Worm (Caenorhabditis elegans) whole organism, L3 larva: ENCODE measurements around the gene nop-1.

Source experiments
- ZK546.5 ChIP-seq: sonication (generic microtip); optimal IDR thresholded peaks from 2 replicates; lab custom pipeline; 2017; ENCODE audit warnings: missing biosample characterization, missing genetic modification characterization
- aly-2 ChIP-seq: fragments of 150-350 bp; optimal IDR thresholded peaks from 2 replicates; lab custom pipeline; 2014; ENCODE audit warnings: missing biosample characterization, missing genetic modification characterization
- ama-1 ChIP-seq: fragments of 150-350 bp; optimal IDR thresholded peaks from 2 replicates; lab custom pipeline; 2018
- ceh-16 ChIP-seq: sonication (generic microtip); optimal IDR thresholded peaks from 2 replicates; lab custom pipeline; 2017; ENCODE audit warnings: missing biosample characterization, missing genetic modification characterization
- ceh-28 ChIP-seq: fragments of 150-350 bp; optimal IDR thresholded peaks from 2 replicates; lab custom pipeline; 2014; ENCODE audit warnings: missing biosample characterization, missing genetic modification reagents, missing genetic modification characterization
- ceh-82 ChIP-seq: fragments of 150-350 bp; optimal IDR thresholded peaks from 2 replicates; lab custom pipeline; 2014; ENCODE audit warnings: missing biosample characterization, missing genetic modification characterization
- ceh-9 ChIP-seq: sonication (generic microtip); optimal IDR thresholded peaks from 2 replicates; lab custom pipeline; 2018; ENCODE audit warnings: missing biosample characterization, missing genetic modification characterization
- egl-27 ChIP-seq: sonication (generic microtip); optimal IDR thresholded peaks from 4 replicates; lab custom pipeline; 2017; ENCODE audit warnings: missing biosample characterization, missing genetic modification reagents, missing genetic modification characterization
- egl-5 ChIP-seq: fragments of 150-350 bp; optimal IDR thresholded peaks from 2 replicates; lab custom pipeline; 2017; ENCODE audit warnings: missing biosample characterization, missing genetic modification reagents, missing genetic modification characterization, inconsistent platforms
- elt-2 ChIP-seq: sonication (generic microtip); optimal IDR thresholded peaks from 2 replicates; lab custom pipeline; 2016; ENCODE audit warnings: missing genetic modification reagents, mild to moderate bottlenecking, missing genetic modification characterization, missing compliant biosample characterization
- elt-3 ChIP-seq, 3 experiments: fragments of 150-350 bp in 1 of 3; sonication (generic microtip) in 2 of 3; optimal IDR thresholded peaks; 2 replicates in 2 of 3; 4 replicates in 1 of 3; lab custom pipeline; 2014 to 2017; ENCODE audit warnings: missing biosample characterization in 3 of 3, missing genetic modification characterization in 3 of 3
- eor-1 ChIP-seq, 2 experiments: fragments of 150-350 bp; optimal IDR thresholded peaks; 2 replicates each; lab custom pipeline; 2014 to 2018; ENCODE audit warnings: missing biosample characterization in 2 of 2, missing genetic modification characterization in 2 of 2
- fkh-10 ChIP-seq: sonication (generic microtip); optimal IDR thresholded peaks from 2 replicates; lab custom pipeline; 2017; ENCODE audit warnings: missing biosample characterization, missing genetic modification reagents, missing genetic modification characterization
- fkh-2 ChIP-seq: fragments of 150-350 bp; optimal IDR thresholded peaks from 2 replicates; lab custom pipeline; 2014; ENCODE audit warnings: missing biosample characterization, missing genetic modification reagents, missing genetic modification characterization
- fos-1 ChIP-seq: fragments of 150-350 bp; optimal IDR thresholded peaks from 2 replicates; lab custom pipeline; 2014; ENCODE audit warnings: missing biosample characterization, missing genetic modification characterization
- hmg-11 ChIP-seq: sonication (generic microtip); optimal IDR thresholded peaks from 2 replicates; lab custom pipeline; 2016; ENCODE audit warnings: missing genetic modification characterization, missing compliant biosample characterization
- jun-1 ChIP-seq: fragments of 150-350 bp; optimal IDR thresholded peaks from 2 replicates; lab custom pipeline; 2014; ENCODE audit warnings: missing biosample characterization, missing genetic modification reagents, missing genetic modification characterization
- lin-39 ChIP-seq: fragments of 150-350 bp; optimal IDR thresholded peaks from 2 replicates; lab custom pipeline; 2018; ENCODE audit warnings: missing biosample characterization, missing genetic modification reagents, missing genetic modification characterization
- mdl-1 ChIP-seq: fragments of 150-350 bp; optimal IDR thresholded peaks from 2 replicates; lab custom pipeline; 2014; ENCODE audit warnings: missing biosample characterization, missing genetic modification characterization
- mml-1 ChIP-seq: fragments of 150-350 bp; sonication (generic microtip); optimal IDR thresholded peaks from 3 replicates; lab custom pipeline; 2014; ENCODE audit warnings: missing biosample characterization, missing genetic modification characterization
- nfya-1 ChIP-seq: sonication (generic microtip); optimal IDR thresholded peaks from 2 replicates; lab custom pipeline; 2017; ENCODE audit warnings: missing genetic modification characterization, mild to moderate bottlenecking, missing compliant biosample characterization, antibody characterized with exemption, moderate library complexity; ENCODE audit not compliant: insufficient read depth
- nhr-12 ChIP-seq: fragments of 150-350 bp; optimal IDR thresholded peaks from 2 replicates; lab custom pipeline; 2014; ENCODE audit warnings: missing biosample characterization, missing genetic modification characterization
- nhr-237 ChIP-seq: fragments of 150-350 bp; optimal IDR thresholded peaks from 2 replicates; lab custom pipeline; 2014; ENCODE audit warnings: missing biosample characterization, missing genetic modification characterization
- nhr-25 ChIP-seq: sonication (generic microtip); optimal IDR thresholded peaks from 2 replicates; lab custom pipeline; 2017; ENCODE audit warnings: missing biosample characterization, missing genetic modification characterization
- nhr-28 ChIP-seq: fragments of 150-350 bp; optimal IDR thresholded peaks from 2 replicates; lab custom pipeline; 2014; ENCODE audit warnings: missing biosample characterization, missing genetic modification characterization
- nhr-43 ChIP-seq: sonication (generic microtip); optimal IDR thresholded peaks from 2 replicates; lab custom pipeline; 2016; ENCODE audit warnings: mild to moderate bottlenecking, missing genetic modification characterization, missing compliant biosample characterization; ENCODE audit not compliant: poor library complexity, severe bottlenecking
- nhr-67 ChIP-seq: fragments of 150-350 bp; optimal IDR thresholded peaks from 2 replicates; lab custom pipeline; 2014; ENCODE audit warnings: missing biosample characterization, missing genetic modification characterization
- nhr-76 ChIP-seq: fragments of 150-350 bp; sonication (generic microtip); optimal IDR thresholded peaks from 5 replicates; lab custom pipeline; 2014; ENCODE audit warnings: missing biosample characterization, missing genetic modification characterization
- nhr-77 ChIP-seq: fragments of 150-350 bp; optimal IDR thresholded peaks from 2 replicates; lab custom pipeline; 2014; ENCODE audit warnings: missing biosample characterization, missing genetic modification characterization
- pha-4 ChIP-seq: fragments of 150-350 bp; optimal IDR thresholded peaks from 2 replicates; lab custom pipeline; 2014; ENCODE audit warnings: missing biosample characterization, missing genetic modification reagents, missing genetic modification characterization
- pqm-1 ChIP-seq: fragments of 150-350 bp; optimal IDR thresholded peaks from 2 replicates; lab custom pipeline; 2017; ENCODE audit warnings: missing biosample characterization, missing genetic modification characterization, inconsistent platforms
- sea-2 ChIP-seq: fragments of 150-350 bp; sonication (generic microtip); optimal IDR thresholded peaks from 4 replicates; lab custom pipeline; 2014; ENCODE audit warnings: missing biosample characterization, missing genetic modification reagents, missing genetic modification characterization
- skn-1 ChIP-seq: fragments of 150-350 bp; optimal IDR thresholded peaks from 2 replicates; lab custom pipeline; 2014; ENCODE audit warnings: missing biosample characterization, missing genetic modification characterization
- snpc-4 ChIP-seq: fragments of 150-350 bp; optimal IDR thresholded peaks from 2 replicates; lab custom pipeline; 2014; ENCODE audit warnings: missing biosample characterization, missing genetic modification characterization
- tbx-2 ChIP-seq: sonication (generic microtip); optimal IDR thresholded peaks from 2 replicates; lab custom pipeline; 2016; ENCODE audit warnings: mild to moderate bottlenecking, missing genetic modification characterization, missing compliant biosample characterization
- unc-39 ChIP-seq: sonication (generic microtip); optimal IDR thresholded peaks from 4 replicates; lab custom pipeline; 2017; ENCODE audit warnings: missing biosample characterization, missing genetic modification characterization
- unc-62 ChIP-seq: fragments of 150-350 bp; sonication (generic microtip); optimal IDR thresholded peaks from 4 replicates; lab custom pipeline; 2014; ENCODE audit warnings: missing biosample characterization, missing genetic modification reagents, missing genetic modification characterization
- zag-1 ChIP-seq: fragments of 150-350 bp; optimal IDR thresholded peaks from 2 replicates; lab custom pipeline; 2014; ENCODE audit warnings: missing biosample characterization, missing genetic modification characterization
- ztf-11 ChIP-seq: fragments of 150-350 bp; optimal IDR thresholded peaks from 2 replicates; lab custom pipeline; 2014; ENCODE audit warnings: missing biosample characterization, missing genetic modification characterization
- ztf-4 ChIP-seq: fragments of 150-350 bp; optimal IDR thresholded peaks from 2 replicates; lab custom pipeline; 2014; ENCODE audit warnings: missing biosample characterization, missing genetic modification characterization

nop-1 gene

DNA sequence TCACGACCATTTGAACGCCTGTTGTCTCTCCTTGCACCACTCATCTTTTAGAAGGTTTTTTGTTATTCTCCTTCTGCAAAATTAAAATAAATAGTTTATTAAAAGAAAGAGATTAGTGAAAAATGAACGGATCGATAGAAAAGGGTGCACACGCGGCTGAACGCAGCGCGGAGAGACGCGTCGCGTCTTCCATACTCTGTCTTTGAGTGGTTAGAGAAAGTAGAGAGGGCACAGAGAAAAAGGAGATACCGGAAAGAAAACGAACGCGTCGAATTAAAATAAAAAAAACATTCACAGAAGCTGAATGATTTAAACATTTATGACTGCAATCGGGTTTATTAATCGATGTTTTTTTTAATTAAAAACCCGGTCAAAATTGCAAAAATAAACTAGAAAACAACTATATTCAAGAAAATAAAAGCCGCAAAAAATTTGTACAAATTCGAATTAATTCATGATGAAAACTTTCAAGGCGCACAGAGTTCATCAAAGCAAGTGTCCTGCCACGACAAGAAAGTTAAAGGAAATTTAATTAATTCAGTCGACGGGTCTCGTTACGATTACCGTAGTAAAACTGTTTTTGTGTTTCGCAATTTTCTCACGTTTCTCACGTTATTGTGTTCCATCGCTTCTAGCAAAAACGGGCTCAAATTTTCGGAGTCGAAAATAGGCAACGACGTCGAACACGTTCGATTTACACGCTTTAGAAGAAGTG, at the start of gene nop-1, which contains the start of gene nono-1:
Gene nop-1 (plus strand): TSS at position 551 of the 715 bp plus-strand sequence.
Gene nono-1 (minus strand): TSS at position 75 of the 715 bp plus-strand sequence.
- TF ChIP-seq fos-1 (tag; lab: Kevin White, UChicago) (no peak), snpc-4 (tag; lab: Kevin White, UChicago) (peak; percentile 36), nfya-1 (tag; lab: Kevin White, UChicago) (peak; percentile 84), unc-62 (GFP tag; lab: Kevin White, UChicago) (no peak), hmg-11 (peak; percentile 1)

- no peak for TF ChIP-seq ama-1 (lab: Kevin White, UChicago)
- no peak for TF ChIP-seq nhr-67 (tag; lab: Kevin White, UChicago)
- no peak for TF ChIP-seq nhr-77 (tag; lab: Kevin White, UChicago)
- peak; percentile 72 for TF ChIP-seq nfya-1 (tag; lab: Kevin White, UChicago)
- TF ChIP-seq unc-62 (GFP tag; lab: Kevin White, UChicago) = no peak
- no peak for TF ChIP-seq aly-2 (tag; lab: Kevin White, UChicago)
- no peak for TF ChIP-seq sea-2
- TF ChIP-seq elt-2 (tag; lab: Kevin White, UChicago) = peak; percentile 77
- TF ChIP-seq lin-39 (tag; lab: Kevin White, UChicago) = no peak
- no peak for TF ChIP-seq skn-1 (tag; lab: Kevin White, UChicago)
- no peak for TF ChIP-seq nhr-237 (tag; lab: Kevin White, UChicago)
- TF ChIP-seq fkh-2 (tag; lab: Kevin White, UChicago) = no peak
- TF ChIP-seq nhr-25 (tag; lab: Kevin White, UChicago) = no peak
- TF ChIP-seq ceh-28 (tag; lab: Kevin White, UChicago) = no peak
- TF ChIP-seq nhr-43 (tag; lab: Kevin White, UChicago) = no peak
- no peak for TF ChIP-seq nhr-12
- TF ChIP-seq pqm-1 (tag; lab: Kevin White, UChicago) = peak; percentile 48
- no peak for TF ChIP-seq mdl-1 (tag; lab: Kevin White, UChicago)
- no peak for TF ChIP-seq mml-1 (tag; lab: Kevin White, UChicago)
- TF ChIP-seq pha-4 = peak; percentile 12
- TF ChIP-seq ceh-82 (tag; lab: Kevin White, UChicago) = no peak
- TF ChIP-seq ceh-9 (tag; lab: Kevin White, UChicago) = no peak
- TF ChIP-seq ceh-16 (tag; lab: Kevin White, UChicago) = no peak
- TF ChIP-seq unc-39 (tag; lab: Kevin White, UChicago) = no peak
Measured at ce11 chrIII:5914717-5915116, 43.8 kb upstream of the nop-1 start.

DNA sequence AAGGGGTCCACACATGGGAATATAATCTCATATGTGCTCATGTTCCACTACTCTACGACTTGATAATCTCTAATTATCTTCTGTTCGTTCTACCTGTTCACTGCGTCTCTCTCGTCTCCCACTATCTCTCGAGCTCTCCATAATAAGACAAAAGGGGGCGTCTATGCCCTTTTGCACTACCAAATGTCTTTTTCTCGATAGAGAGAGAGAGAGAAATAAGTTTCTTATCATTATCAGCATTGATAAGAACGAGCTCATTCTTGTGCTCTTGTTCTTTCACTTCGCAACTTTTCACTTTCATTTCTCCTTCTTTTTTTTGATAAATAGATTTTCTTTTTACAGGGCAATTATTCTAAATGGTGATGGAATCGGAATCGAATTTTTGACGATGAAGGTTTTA, 42.6 kb upstream of the nop-1 start:
- TF ChIP-seq nfya-1 (tag; lab: Kevin White, UChicago) (no peak), pqm-1 (tag; lab: Kevin White, UChicago) (peak; percentile 40), skn-1 (tag; lab: Kevin White, UChicago) (peak; percentile 4), ztf-4 (no peak), pha-4 (peak; percentile 38), elt-2 (tag; lab: Kevin White, UChicago) (peak; percentile 87), hmg-11 (no peak)

DNA sequence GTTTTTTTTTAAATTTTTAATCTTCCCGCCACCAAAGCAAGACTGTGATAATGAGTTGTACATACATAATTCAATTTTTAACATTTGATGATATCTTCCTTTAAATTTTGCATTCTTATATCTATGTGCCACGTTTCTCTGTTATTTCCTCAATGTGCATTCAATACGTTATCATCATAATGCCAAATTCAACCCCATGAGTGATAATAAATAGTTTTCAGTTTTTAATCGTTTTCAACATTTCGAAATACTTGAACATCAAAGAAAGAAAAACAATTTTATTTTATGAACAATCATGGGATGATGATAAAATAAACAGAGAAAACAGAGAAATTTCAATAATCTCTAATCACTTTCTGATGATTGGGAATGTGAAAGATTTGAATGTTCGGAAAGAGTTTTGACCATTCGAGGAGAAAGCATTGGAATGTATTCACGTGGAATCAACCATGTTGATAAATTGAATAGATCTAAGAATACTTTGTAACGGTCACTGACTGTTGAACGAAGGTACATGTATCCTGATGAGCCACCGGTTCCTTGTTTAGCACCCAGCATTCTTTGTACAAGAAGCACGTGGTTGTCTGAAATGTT, 41.1 kb upstream of the nop-1 start:
- no peak for TF ChIP-seq unc-62 (GFP tag; lab: Kevin White, UChicago)
- TF ChIP-seq snpc-4 (tag; lab: Kevin White, UChicago) = no peak
- peak; percentile 2 for TF ChIP-seq ama-1 (lab: Kevin White, UChicago)
- TF ChIP-seq egl-27 (tag; lab: Kevin White, UChicago) = no peak
- TF ChIP-seq nhr-67 (tag; lab: Kevin White, UChicago) = no peak
- no peak for TF ChIP-seq tbx-2
- no peak for TF ChIP-seq jun-1 (tag; lab: Kevin White, UChicago)
- no peak for TF ChIP-seq ceh-16 (tag; lab: Kevin White, UChicago)
- no peak for TF ChIP-seq nhr-77 (tag; lab: Kevin White, UChicago)
- TF ChIP-seq ztf-4 = peak; percentile 24
- TF ChIP-seq ceh-9 (tag; lab: Kevin White, UChicago) = no peak
- TF ChIP-seq ZK546.5 (tag; lab: Kevin White, UChicago) = no peak
- peak; percentile 92 for TF ChIP-seq skn-1 (tag; lab: Kevin White, UChicago)
- TF ChIP-seq nfya-1 (tag; lab: Kevin White, UChicago) = no peak
- no peak for TF ChIP-seq nhr-28 (tag; lab: Kevin White, UChicago)
- TF ChIP-seq fkh-10 (GFP tag; lab: Kevin White, UChicago) = no peak
- no peak for TF ChIP-seq fkh-2 (tag; lab: Kevin White, UChicago)
- no peak for TF ChIP-seq zag-1 (tag; lab: Kevin White, UChicago)
- TF ChIP-seq ceh-82 (tag; lab: Kevin White, UChicago) = no peak
- TF ChIP-seq mdl-1 (tag; lab: Kevin White, UChicago) = no peak
- TF ChIP-seq sea-2 = no peak
- TF ChIP-seq fos-1 (tag; lab: Kevin White, UChicago) = peak; percentile 18
- TF ChIP-seq egl-5 (tag; lab: Kevin White, UChicago) = no peak
- TF ChIP-seq ceh-28 (tag; lab: Kevin White, UChicago) = peak; percentile 37
- TF ChIP-seq nhr-25 (tag; lab: Kevin White, UChicago) = peak; percentile 17
- TF ChIP-seq elt-3 (tag; optimal IDR thresholded peaks at IDR 0.05; lab: Kevin White, UChicago) = no peak
- TF ChIP-seq unc-39 (tag; lab: Kevin White, UChicago) = no peak
- TF ChIP-seq nhr-43 (tag; lab: Kevin White, UChicago) = peak; percentile 16
- TF ChIP-seq lin-39 (tag; lab: Kevin White, UChicago) = no peak
- no peak for TF ChIP-seq ztf-11
- TF ChIP-seq eor-1 (tag; optimal IDR thresholded peaks at IDR 0.05; lab: Kevin White, UChicago) = no peak
- TF ChIP-seq aly-2 (tag; lab: Kevin White, UChicago) = no peak
- no peak for TF ChIP-seq nhr-237 (tag; lab: Kevin White, UChicago)
- TF ChIP-seq nhr-76 (tag; lab: Kevin White, UChicago) = no peak
- peak; percentile 87 for TF ChIP-seq elt-2 (tag; lab: Kevin White, UChicago)
